Fruit fly (Drosophila melanogaster) Kc167 (cell line): ENCODE results near the gene SLC5A11.

Source experiments
- Sin3A ChIP-seq: fragments of >200 bp; optimal IDR thresholded peaks from 2 replicates; lab custom pipeline; 2018; ENCODE audit warnings: missing external identifiers
- h ChIP-seq: fragments of >200 bp; optimal IDR thresholded peaks from 3 replicates; lab custom pipeline; 2018; ENCODE audit warnings: missing external identifiers
- insv ChIP-seq: fragments of >200 bp; optimal IDR thresholded peaks from 3 replicates; lab custom pipeline; 2018; ENCODE audit warnings: missing external identifiers
- ttk ChIP-seq: sonication (Bioruptor generic); optimal IDR thresholded peaks from 2 replicates; lab custom pipeline; 2017; ENCODE audit warnings: missing external identifiers

DNA sequence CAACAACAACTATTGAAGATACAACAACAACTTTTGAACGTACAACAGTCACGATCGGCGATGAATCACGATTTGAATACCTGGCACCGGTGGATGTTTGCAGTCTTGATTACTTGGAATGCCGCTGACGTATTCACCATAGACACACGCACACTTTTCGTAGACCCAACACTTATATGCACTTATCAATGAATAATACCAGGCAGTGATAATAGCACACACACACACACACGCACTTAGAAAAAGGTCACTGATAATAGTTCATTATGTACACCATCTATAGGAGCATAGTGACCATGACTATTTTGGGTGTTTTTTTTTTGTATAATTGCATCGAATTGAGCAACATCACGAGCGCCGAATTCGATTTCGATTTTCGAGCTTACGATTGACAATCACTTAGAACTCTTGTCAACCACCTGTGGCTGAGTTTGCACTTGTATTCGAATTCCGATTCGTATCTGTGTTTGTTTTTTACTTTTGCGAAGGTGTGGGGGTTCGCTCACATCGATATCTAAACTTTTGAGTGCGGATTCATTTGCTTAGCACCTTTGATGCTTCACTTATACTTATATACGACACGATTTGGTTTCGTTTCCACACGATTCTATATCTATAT, 34.2 kb upstream of the SLC5A11 start:
- no peak for TF ChIP-seq insv (lab: Kevin White, UChicago)
- no peak for TF ChIP-seq h (lab: Kevin White, UChicago)
- no peak for TF ChIP-seq ttk
- TF ChIP-seq Sin3A (lab: Kevin White, UChicago), result no peak
